Worm (Caenorhabditis elegans) whole organism, L1 larva: ENCODE results near the gene M01F1.9.

Experiments
- C16A3.4 ChIP-seq: fragments of 150-350 bp; optimal IDR thresholded peaks from 2 replicates; lab custom pipeline; 2014; ENCODE audit warnings: missing biosample characterization, missing genetic modification characterization
- F16B12.6 ChIP-seq: fragments of 150-350 bp; optimal IDR thresholded peaks from 2 replicates; lab custom pipeline; 2014; ENCODE audit warnings: missing biosample characterization, missing genetic modification characterization
- Y116A8C.19 ChIP-seq: sonication (generic microtip); optimal IDR thresholded peaks from 2 replicates; lab custom pipeline; 2016; ENCODE audit warnings: missing compliant biosample characterization, missing genetic modification characterization, borderline replicate concordance
- alr-1 ChIP-seq: fragments of 200-800 bp; sonication (Bioruptor generic); optimal IDR thresholded peaks from 2 replicates; lab custom pipeline; 2018; ENCODE audit warnings: borderline replicate concordance, mild to moderate bottlenecking, missing genetic modification characterization, missing compliant biosample characterization
- aly-2 ChIP-seq: fragments of 150-350 bp; optimal IDR thresholded peaks from 2 replicates; lab custom pipeline; 2014; ENCODE audit warnings: missing biosample characterization, missing genetic modification characterization
- blmp-1 ChIP-seq: fragments of 150-350 bp; optimal IDR thresholded peaks from 2 replicates; lab custom pipeline; 2014; ENCODE audit warnings: missing biosample characterization, missing genetic modification characterization
- ceh-8 ChIP-seq: fragments of 200-800 bp; sonication (Bioruptor generic); optimal IDR thresholded peaks from 2 replicates; lab custom pipeline; 2018; ENCODE audit warnings: mild to moderate bottlenecking, missing genetic modification characterization, moderate library complexity, missing compliant biosample characterization
- ceh-82 ChIP-seq, 3 experiments: fragments of 150-350 bp in 1 of 3; sonication (generic microtip) in 2 of 3; optimal IDR thresholded peaks; 2 replicates each; lab custom pipeline; 2014 to 2017; ENCODE audit warnings: missing biosample characterization in 3 of 3, missing genetic modification characterization in 3 of 3
- ceh-90 ChIP-seq: sonication (generic microtip); optimal IDR thresholded peaks from 2 replicates; lab custom pipeline; 2016; ENCODE audit warnings: missing genetic modification characterization, missing compliant biosample characterization
- efl-1 ChIP-seq, 4 experiments: fragments of 150-350 bp; optimal IDR thresholded peaks in 3 of 4; peaks in 1 of 4; 1 replicate in 1 of 4; 2 replicates in 3 of 4; lab custom pipeline; 2014; ENCODE audit warnings: missing biosample characterization in 2 of 4, missing genetic modification characterization in 2 of 4, missing genetic modification reagents in 2 of 4
- egl-27 ChIP-seq, 2 experiments: fragments of 150-350 bp in 1 of 2; sonication (generic microtip); optimal IDR thresholded peaks; 3 replicates each; lab custom pipeline; 2017 to 2018; ENCODE audit warnings: missing biosample characterization in 2 of 2, missing genetic modification characterization in 2 of 2, missing genetic modification reagents in 2 of 2
- fkh-10 ChIP-seq: sonication (generic microtip); optimal IDR thresholded peaks from 2 replicates; lab custom pipeline; 2017; ENCODE audit warnings: missing biosample characterization, missing genetic modification reagents, missing genetic modification characterization
- fkh-4 ChIP-seq: sonication (generic microtip); optimal IDR thresholded peaks from 2 replicates; lab custom pipeline; 2016; ENCODE audit warnings: missing compliant biosample characterization, missing genetic modification characterization, borderline replicate concordance
- fos-1 ChIP-seq: fragments of 150-350 bp; optimal IDR thresholded peaks from 2 replicates; lab custom pipeline; 2014; ENCODE audit warnings: missing biosample characterization, missing genetic modification characterization
- hlh-17 ChIP-seq: fragments of 200-800 bp; sonication (Bioruptor generic); optimal IDR thresholded peaks from 2 replicates; lab custom pipeline; 2018; ENCODE audit warnings: missing genetic modification characterization, mild to moderate bottlenecking, missing compliant biosample characterization, moderate library complexity, borderline replicate concordance
- irx-1 ChIP-seq: sonication (generic microtip); optimal IDR thresholded peaks from 2 replicates; lab custom pipeline; 2016; ENCODE audit warnings: missing genetic modification characterization, missing compliant biosample characterization
- isw-1 ChIP-seq: fragments of 200-800 bp; sonication (Bioruptor generic); IDR thresholded peaks from 2 replicates; pipeline ENCODE4 v1.3.6; 2022; ENCODE audit warnings: missing genetic modification characterization, missing compliant biosample characterization
- lin-14 ChIP-seq: fragments of 200-800 bp; sonication (Bioruptor generic); optimal IDR thresholded peaks from 2 replicates; lab custom pipeline; 2018; ENCODE audit warnings: mild to moderate bottlenecking, missing genetic modification characterization, moderate library complexity, missing compliant biosample characterization
- lin-15B ChIP-seq: fragments of 150-350 bp; sonication (generic microtip); optimal IDR thresholded peaks from 3 replicates; lab custom pipeline; 2014; ENCODE audit warnings: missing biosample characterization, missing genetic modification characterization
- lin-39 ChIP-seq: fragments of 150-350 bp; optimal IDR thresholded peaks from 2 replicates; lab custom pipeline; 2014; ENCODE audit warnings: missing biosample characterization, missing genetic modification reagents, missing genetic modification characterization
- lsy-2 ChIP-seq, 2 experiments: fragments of 150-350 bp; optimal IDR thresholded peaks; 2 replicates each; lab custom pipeline; 2014; ENCODE audit warnings: missing biosample characterization in 2 of 2, missing genetic modification characterization in 2 of 2
- mab-9 ChIP-seq: fragments of 200-800 bp; sonication (Bioruptor generic); IDR thresholded peaks from 2 replicates; pipeline ENCODE4 v1.3.6; 2022; ENCODE audit warnings: missing genetic modification reagents, missing genetic modification characterization, missing compliant biosample characterization
- mef-2 ChIP-seq: fragments of 150-350 bp; optimal IDR thresholded peaks from 2 replicates; lab custom pipeline; 2014; ENCODE audit warnings: missing biosample characterization, missing genetic modification characterization
- nhr-11 ChIP-seq: fragments of 150-350 bp; optimal IDR thresholded peaks from 2 replicates; lab custom pipeline; 2014; ENCODE audit warnings: missing biosample characterization, missing genetic modification characterization
- nhr-19 ChIP-seq: fragments of 200-800 bp; sonication (Bioruptor generic); conservative IDR thresholded peaks from 2 replicates; pipeline ENCODE4 v1.3.6; 2022; ENCODE audit warnings: missing genetic modification characterization, missing compliant biosample characterization
- nhr-47 ChIP-seq: sonication (generic microtip); optimal IDR thresholded peaks from 2 replicates; lab custom pipeline; 2016; ENCODE audit warnings: mild to moderate bottlenecking, missing genetic modification characterization, moderate library complexity, missing compliant biosample characterization
- nhr-71 ChIP-seq: sonication (generic microtip); optimal IDR thresholded peaks from 2 replicates; lab custom pipeline; 2016; ENCODE audit warnings: mild to moderate bottlenecking, missing genetic modification characterization, moderate library complexity, missing compliant biosample characterization
- nhr-84 ChIP-seq: sonication (generic microtip); optimal IDR thresholded peaks from 2 replicates; lab custom pipeline; 2017; ENCODE audit warnings: missing biosample characterization, missing genetic modification characterization
- nhr-85 ChIP-seq: sonication (generic microtip); peaks from one replicate; lab custom pipeline; 2016; ENCODE audit warnings: missing genetic modification characterization, inconsistent platforms, missing compliant biosample characterization
- pag-3 ChIP-seq: sonication (generic microtip); optimal IDR thresholded peaks from 2 replicates; lab custom pipeline; 2017; ENCODE audit warnings: missing genetic modification characterization, mild to moderate bottlenecking, missing compliant biosample characterization, antibody characterized with exemption, borderline replicate concordance; ENCODE audit not compliant: insufficient read depth
- pqm-1 ChIP-seq: sonication (generic microtip); optimal IDR thresholded peaks from 3 replicates; lab custom pipeline; 2017; ENCODE audit warnings: missing biosample characterization, missing genetic modification characterization
- sox-4 ChIP-seq: sonication (generic microtip); optimal IDR thresholded peaks from 2 replicates; lab custom pipeline; 2016; ENCODE audit warnings: missing genetic modification characterization, missing compliant biosample characterization
- tlp-1 ChIP-seq: fragments of 150-350 bp; optimal IDR thresholded peaks from 2 replicates; lab custom pipeline; 2014; ENCODE audit warnings: missing biosample characterization, missing genetic modification characterization
- unc-130 ChIP-seq: fragments of 150-350 bp; optimal IDR thresholded peaks from 2 replicates; lab custom pipeline; 2017; ENCODE audit warnings: missing biosample characterization, missing genetic modification characterization, inconsistent platforms
- vab-15 ChIP-seq: sonication (generic microtip); optimal IDR thresholded peaks from 2 replicates; lab custom pipeline; 2017; ENCODE audit warnings: missing genotype, mild to moderate bottlenecking, missing genetic modification characterization, missing compliant biosample characterization
- zag-1 ChIP-seq: fragments of 150-350 bp; optimal IDR thresholded peaks from 2 replicates; lab custom pipeline; 2014; ENCODE audit warnings: missing biosample characterization, missing genetic modification characterization
- ztf-11 ChIP-seq, 2 experiments: sonication (generic microtip); optimal IDR thresholded peaks; 2 replicates each; lab custom pipeline; 2016 to 2017; ENCODE audit warnings: missing genetic modification characterization in 2 of 2, missing biosample characterization in 1 of 2, missing compliant biosample characterization in 1 of 2

The M01F1.9 gene

ce11 chrIII:3498957-3499356, at the start of gene M01F1.9:
TSS of gene M01F1.9 (minus strand) at chrIII:3499057.
- no peak for TF ChIP-seq vab-15 (tag; lab: Kevin White, UChicago)
- no peak for TF ChIP-seq hlh-17
- no peak for TF ChIP-seq nhr-84 (tag; lab: Kevin White, UChicago)
- TF ChIP-seq fos-1 (tag; lab: Kevin White, UChicago), result no peak
- TF ChIP-seq efl-1 (optimal IDR thresholded peaks at IDR 0.05; lab: Kevin White, UChicago), result no peak
- TF ChIP-seq efl-1 (GFP tag; optimal IDR thresholded peaks at IDR 0.05 in 1 of 2; lab: Kevin White, UChicago), result peak in 1 of 2 experiments; percentile 54
- TF ChIP-seq alr-1, result no peak

- TF ChIP-seq ceh-8, result no peak
- TF ChIP-seq fkh-4 (tag; lab: Kevin White, UChicago), result no peak
- TF ChIP-seq isw-1, result no peak
- no peak for TF ChIP-seq ceh-90 (tag; lab: Kevin White, UChicago)
- TF ChIP-seq lin-15B (tag; lab: Kevin White, UChicago), result no peak
- TF ChIP-seq pqm-1 (tag; lab: Kevin White, UChicago), result no peak
- no peak for TF ChIP-seq Y116A8C.19 (tag; lab: Kevin White, UChicago)
- TF ChIP-seq pag-3, result no peak
- TF ChIP-seq mab-9 (GFP tag; lab: Robert Waterston, UW), result no peak
- no peak for TF ChIP-seq tlp-1 (tag; lab: Kevin White, UChicago)
- TF ChIP-seq sox-4, result no peak
- TF ChIP-seq lin-39, result no peak
Observed at ce11 chrIII:3548017-3548416, 49.2 kb upstream of the M01F1.9 start, which contains the start of gene C54C6.11. TSS of gene C54C6.11 (plus strand) at chrIII:3548317.

ce11 chrIII:3546323-3546722, 47.5 kb upstream of the M01F1.9 start, which contains the start of gene C54C6.7:
TSS of gene C54C6.7 (minus strand) at chrIII:3546423.
- no peak for TF ChIP-seq pag-3
- TF ChIP-seq blmp-1, result no peak
- no peak for TF ChIP-seq vab-15 (tag; lab: Kevin White, UChicago)
- no peak for TF ChIP-seq nhr-85 (tag; lab: Kevin White, UChicago)
- TF ChIP-seq C16A3.4 (tag; lab: Kevin White, UChicago), result no peak
- no peak for TF ChIP-seq aly-2 (tag; lab: Kevin White, UChicago)
- no peak for TF ChIP-seq nhr-11 (tag; lab: Kevin White, UChicago)
- TF ChIP-seq unc-130 (tag; lab: Kevin White, UChicago), result no peak
- no peak for TF ChIP-seq nhr-19 (GFP tag; lab: Robert Waterston, UW)

ce11 chrIII:3543071-3543470, 44.2 kb upstream of the M01F1.9 start:
- TF ChIP-seq irx-1 (tag; lab: Kevin White, UChicago) (no peak), tlp-1 (tag; lab: Kevin White, UChicago) (no peak), nhr-84 (tag; lab: Kevin White, UChicago) (no peak), ztf-11 (tag; optimal IDR thresholded peaks at IDR 0.05; lab: Kevin White, UChicago) (peak in 1 of 2 experiments; percentile 2), C16A3.4 (tag; lab: Kevin White, UChicago) (no peak), lsy-2 (tag; optimal IDR thresholded peaks at IDR 0.05; lab: Kevin White, UChicago) (no peak), unc-130 (tag; lab: Kevin White, UChicago) (no peak), lin-14 (peak; percentile 61), zag-1 (tag; lab: Kevin White, UChicago) (peak; percentile 12), pag-3 (no peak)

DNA sequence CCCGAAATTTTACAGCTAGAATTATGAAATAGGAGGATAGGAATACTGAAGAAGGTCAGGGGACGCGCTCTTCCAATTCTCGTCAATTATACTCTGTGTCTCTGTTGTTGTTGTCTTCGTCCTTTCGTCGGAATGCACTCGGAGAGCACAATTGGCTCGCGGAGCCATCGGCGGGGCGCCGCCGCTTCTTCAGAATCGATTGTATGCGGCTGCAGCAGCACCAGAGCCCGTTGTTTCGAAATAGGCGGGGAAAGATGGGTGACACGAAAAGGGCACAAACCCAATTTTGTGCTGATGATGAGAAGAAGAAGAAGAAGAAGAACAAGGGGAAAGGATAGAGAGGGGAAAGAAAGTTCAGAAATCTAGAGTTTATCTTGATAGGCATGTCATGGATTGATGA, 43.2 kb upstream of the M01F1.9 start:
- TF ChIP-seq egl-27 (tag; optimal IDR thresholded peaks at IDR 0.05; lab: Kevin White, UChicago) (no peak), fkh-10 (GFP tag; lab: Kevin White, UChicago) (peak; percentile 1), nhr-71 (tag; lab: Kevin White, UChicago) (peak; percentile 21), efl-1 (optimal IDR thresholded peaks at IDR 0.05; lab: Kevin White, UChicago) (no peak), efl-1 (GFP tag; optimal IDR thresholded peaks at IDR 0.05 in 1 of 2; lab: Kevin White, UChicago) (peak in 1 of 2 experiments; percentile 75), ztf-11 (tag; optimal IDR thresholded peaks at IDR 0.05; lab: Kevin White, UChicago) (peak in 1 of 2 experiments; percentile 4), zag-1 (tag; lab: Kevin White, UChicago) (no peak), nhr-47 (peak; percentile 11), lin-14 (peak; percentile 87), mef-2 (tag; lab: Kevin White, UChicago) (no peak), isw-1 (peak; percentile 14), F16B12.6 (tag; lab: Kevin White, UChicago) (peak; percentile 4), ceh-8 (no peak), aly-2 (tag; lab: Kevin White, UChicago) (no peak), vab-15 (tag; lab: Kevin White, UChicago) (no peak), ceh-82 (tag; optimal IDR thresholded peaks at IDR 0.05; lab: Kevin White, UChicago) (peak in 2 of 3 experiments; percentile 32 to 52), tlp-1 (tag; lab: Kevin White, UChicago) (no peak), blmp-1 (no peak), lsy-2 (tag; optimal IDR thresholded peaks at IDR 0.05; lab: Kevin White, UChicago) (peak in 1 of 2 experiments; percentile 28)
